Worm (Caenorhabditis elegans) whole organism, late embryonic: ENCODE measurements around the gene dtmk-1.

ENCODE experiments used
- F13H6.1 ChIP-seq: sonication (generic microtip); optimal IDR thresholded peaks from 2 replicates; lab custom pipeline; 2016; ENCODE audit warnings: missing genetic modification characterization, missing compliant biosample characterization
- K02D7.2 ChIP-seq: sonication (generic microtip); optimal IDR thresholded peaks from 2 replicates; lab custom pipeline; 2017; ENCODE audit warnings: mild to moderate bottlenecking, missing genetic modification characterization, missing compliant biosample characterization
- K09A11.1 ChIP-seq: sonication (generic microtip); optimal IDR thresholded peaks from 2 replicates; lab custom pipeline; 2017; ENCODE audit warnings: antibody characterized with exemption, mild to moderate bottlenecking, missing genetic modification characterization, missing compliant biosample characterization; ENCODE audit not compliant: insufficient read depth
- T23F11.4 ChIP-seq: fragments of 200-800 bp; sonication (Bioruptor generic); optimal IDR thresholded peaks from 2 replicates; lab custom pipeline; 2018; ENCODE audit warnings: mild to moderate bottlenecking, missing genetic modification characterization, missing compliant biosample characterization
- Y22D7AL.16 ChIP-seq: sonication (generic microtip); optimal IDR thresholded peaks from 2 replicates; lab custom pipeline; 2016; ENCODE audit warnings: missing genetic modification characterization, missing compliant biosample characterization
- ahr-1 ChIP-seq: sonication (generic microtip); optimal IDR thresholded peaks from 2 replicates; lab custom pipeline; 2016; ENCODE audit warnings: missing genetic modification characterization, missing compliant biosample characterization
- ceh-18 ChIP-seq: sonication (generic microtip); optimal IDR thresholded peaks from 2 replicates; lab custom pipeline; 2016; ENCODE audit warnings: missing genetic modification characterization, missing compliant biosample characterization
- ceh-24 ChIP-seq: sonication (generic microtip); optimal IDR thresholded peaks from 2 replicates; lab custom pipeline; 2016; ENCODE audit warnings: mild to moderate bottlenecking, missing genetic modification characterization, missing compliant biosample characterization
- ceh-30 ChIP-seq: fragments of 150-350 bp; optimal IDR thresholded peaks from 2 replicates; lab custom pipeline; 2014; ENCODE audit warnings: missing biosample characterization, missing genetic modification characterization
- ceh-34 ChIP-seq: sonication (generic microtip); optimal IDR thresholded peaks from 2 replicates; lab custom pipeline; 2016; ENCODE audit warnings: mild to moderate bottlenecking, missing genetic modification characterization, missing compliant biosample characterization
- ceh-45 ChIP-seq: fragments of 200-800 bp; sonication (Bioruptor generic); IDR thresholded peaks from 2 replicates; pipeline ENCODE4 v1.3.6; 2022; ENCODE audit warnings: missing genetic modification reagents, missing genetic modification characterization, missing compliant biosample characterization
- ceh-48 ChIP-seq: sonication (generic microtip); optimal IDR thresholded peaks from 2 replicates; lab custom pipeline; 2016; ENCODE audit warnings: missing genetic modification characterization, inconsistent platforms, missing compliant biosample characterization
- ceh-6 ChIP-seq: fragments of 200-800 bp; sonication (Bioruptor generic); optimal IDR thresholded peaks from 2 replicates; lab custom pipeline; 2018; ENCODE audit warnings: mild to moderate bottlenecking, missing genetic modification characterization, missing compliant biosample characterization
- ceh-9 ChIP-seq: sonication (generic microtip); optimal IDR thresholded peaks from 2 replicates; lab custom pipeline; 2016; ENCODE audit warnings: mild to moderate bottlenecking, missing genetic modification characterization, inconsistent platforms, missing compliant biosample characterization
- che-1 ChIP-seq: sonication (generic microtip); optimal IDR thresholded peaks from 2 replicates; lab custom pipeline; 2016; ENCODE audit warnings: mild to moderate bottlenecking, missing genetic modification characterization, missing compliant biosample characterization
- dmd-4 ChIP-seq: sonication (generic microtip); optimal IDR thresholded peaks from 2 replicates; lab custom pipeline; 2016; ENCODE audit warnings: borderline replicate concordance, missing genetic modification characterization, missing compliant biosample characterization
- dve-1 ChIP-seq: sonication (generic microtip); optimal IDR thresholded peaks from 2 replicates; lab custom pipeline; 2017; ENCODE audit warnings: antibody characterized with exemption, mild to moderate bottlenecking, missing genetic modification characterization, missing compliant biosample characterization
- elt-2 ChIP-seq: sonication (generic microtip); optimal IDR thresholded peaks from 2 replicates; lab custom pipeline; 2016; ENCODE audit warnings: missing genetic modification reagents, missing genetic modification characterization, missing compliant biosample characterization
- ets-4 ChIP-seq: sonication (generic microtip); optimal IDR thresholded peaks from 2 replicates; lab custom pipeline; 2016; ENCODE audit warnings: missing genetic modification characterization, missing compliant biosample characterization
- fkh-10 ChIP-seq: fragments of 150-350 bp; optimal IDR thresholded peaks from 2 replicates; lab custom pipeline; 2014; ENCODE audit warnings: missing biosample characterization, missing genetic modification reagents, missing genetic modification characterization
- gmeb-2 ChIP-seq: sonication (generic microtip); optimal IDR thresholded peaks from 2 replicates; lab custom pipeline; 2016; ENCODE audit warnings: missing genetic modification characterization, inconsistent platforms, missing compliant biosample characterization
- hlh-15 ChIP-seq: sonication (generic microtip); optimal IDR thresholded peaks from 2 replicates; lab custom pipeline; 2016; ENCODE audit warnings: missing genetic modification characterization, missing compliant biosample characterization
- hlh-30 ChIP-seq: sonication (generic microtip); optimal IDR thresholded peaks from 2 replicates; lab custom pipeline; 2017; ENCODE audit warnings: antibody characterized with exemption, missing genetic modification characterization, missing compliant biosample characterization; ENCODE audit not compliant: insufficient read depth
- hlh-6 ChIP-seq: sonication (generic microtip); optimal IDR thresholded peaks from 2 replicates; lab custom pipeline; 2016; ENCODE audit warnings: missing genotype, missing genetic modification characterization, missing compliant biosample characterization
- hlh-8 ChIP-seq: sonication (generic microtip); optimal IDR thresholded peaks from 2 replicates; lab custom pipeline; 2016; ENCODE audit warnings: missing genotype, missing genetic modification characterization, missing compliant biosample characterization
- lin-11 ChIP-seq: fragments of 200-800 bp; sonication (Bioruptor generic); optimal IDR thresholded peaks from 2 replicates; lab custom pipeline; 2018; ENCODE audit warnings: mild to moderate bottlenecking, missing genetic modification characterization, missing compliant biosample characterization
- madf-2 ChIP-seq: sonication (generic microtip); optimal IDR thresholded peaks from 2 replicates; lab custom pipeline; 2017; ENCODE audit warnings: missing genetic modification characterization, missing compliant biosample characterization
- nfya-1 ChIP-seq: sonication (generic microtip); optimal IDR thresholded peaks from 2 replicates; lab custom pipeline; 2017; ENCODE audit warnings: missing genetic modification characterization, mild to moderate bottlenecking, missing compliant biosample characterization, antibody characterized with exemption, moderate library complexity
- npax-4 ChIP-seq: sonication (generic microtip); optimal IDR thresholded peaks from 2 replicates; lab custom pipeline; 2016; ENCODE audit warnings: missing genetic modification characterization, missing compliant biosample characterization
- odd-2 ChIP-seq: sonication (generic microtip); optimal IDR thresholded peaks from 2 replicates; lab custom pipeline; 2017; ENCODE audit warnings: antibody characterized with exemption, mild to moderate bottlenecking, missing genetic modification characterization, missing compliant biosample characterization
- pag-3 ChIP-seq: sonication (generic microtip); optimal IDR thresholded peaks from 2 replicates; lab custom pipeline; 2016; ENCODE audit warnings: missing compliant biosample characterization, missing genetic modification characterization, borderline replicate concordance
- pat-9 ChIP-seq: fragments of 200-800 bp; sonication (Bioruptor generic); optimal IDR thresholded peaks from 2 replicates; lab custom pipeline; 2018; ENCODE audit warnings: mild to moderate bottlenecking, missing genetic modification characterization, moderate library complexity, missing compliant biosample characterization
- pax-1 ChIP-seq: fragments of 150-350 bp; optimal IDR thresholded peaks from 2 replicates; lab custom pipeline; 2014; ENCODE audit warnings: missing biosample characterization, missing genetic modification characterization
- pha-4 ChIP-seq: fragments of 150-350 bp; optimal IDR thresholded peaks from 2 replicates; lab custom pipeline; 2018; ENCODE audit warnings: missing biosample characterization, missing genetic modification reagents, missing genetic modification characterization
- pqm-1 ChIP-seq: sonication (generic microtip); optimal IDR thresholded peaks from 2 replicates; lab custom pipeline; 2016; ENCODE audit warnings: missing genetic modification characterization, missing compliant biosample characterization
- sox-2 ChIP-seq: fragments of 200-800 bp; sonication (Bioruptor generic); IDR thresholded peaks from 2 replicates; pipeline ENCODE4 v1.3.6; 2022; ENCODE audit warnings: missing genetic modification reagents, missing genetic modification characterization, missing compliant biosample characterization
- sox-4 ChIP-seq: sonication (generic microtip); optimal IDR thresholded peaks from 2 replicates; lab custom pipeline; 2017; ENCODE audit warnings: mild to moderate bottlenecking, missing genetic modification characterization, inconsistent platforms, missing compliant biosample characterization
- tbx-2 ChIP-seq: sonication (generic microtip); optimal IDR thresholded peaks from 2 replicates; lab custom pipeline; 2016; ENCODE audit warnings: missing genetic modification characterization, missing compliant biosample characterization
- tbx-7 ChIP-seq: sonication (generic microtip); optimal IDR thresholded peaks from 2 replicates; lab custom pipeline; 2016; ENCODE audit warnings: missing genotype, missing genetic modification characterization, missing compliant biosample characterization
- unc-42 ChIP-seq: sonication (generic microtip); optimal IDR thresholded peaks from 2 replicates; lab custom pipeline; 2016; ENCODE audit warnings: missing genotype, missing genetic modification characterization, missing compliant biosample characterization
- zip-5 ChIP-seq: sonication (generic microtip); optimal IDR thresholded peaks from 2 replicates; lab custom pipeline; 2016; ENCODE audit warnings: missing genetic modification characterization, missing compliant biosample characterization
- ztf-16 ChIP-seq: sonication (generic microtip); optimal IDR thresholded peaks from 2 replicates; lab custom pipeline; 2017; ENCODE audit warnings: missing genetic modification characterization, missing compliant biosample characterization

Gene dtmk-1

ce11 chrII:9940430-9940829, 26.5 kb downstream of the dtmk-1 start, which contains the start of gene ufd-3 (continued):
- TF ChIP-seq ztf-16 (tag; lab: Kevin White, UChicago), result peak; percentile 79
- no peak for TF ChIP-seq pat-9 (tag; lab: Kevin White, UChicago)
- TF ChIP-seq ceh-24 (tag; lab: Kevin White, UChicago), result no peak
- TF ChIP-seq pha-4 (tag; lab: Kevin White, UChicago), result no peak
- TF ChIP-seq ceh-48 (tag; lab: Kevin White, UChicago), result no peak
- TF ChIP-seq che-1 (tag; lab: Kevin White, UChicago), result peak; percentile 5
- TF ChIP-seq T23F11.4 (GFP tag; lab: Kevin White, UChicago), result no peak
- no peak for TF ChIP-seq madf-2 (tag; lab: Kevin White, UChicago)
- TF ChIP-seq dve-1, result peak; percentile 10
- TF ChIP-seq hlh-6, result peak; percentile 18
- peak; percentile 24 for TF ChIP-seq hlh-15 (tag; lab: Kevin White, UChicago)
- TF ChIP-seq ceh-9 (tag; lab: Kevin White, UChicago), result no peak
- TF ChIP-seq lin-11 (tag; lab: Kevin White, UChicago), result no peak
- no peak for TF ChIP-seq odd-2 (tag; lab: Kevin White, UChicago)
- no peak for TF ChIP-seq ceh-45
- no peak for TF ChIP-seq gmeb-2 (tag; lab: Kevin White, UChicago)
- peak; percentile 2 for TF ChIP-seq ceh-30 (tag; lab: Kevin White, UChicago)
- TF ChIP-seq fkh-10 (GFP tag; lab: Kevin White, UChicago), result no peak
- peak; percentile 29 for TF ChIP-seq Y22D7AL.16 (tag; lab: Kevin White, UChicago)
- peak; percentile 65 for TF ChIP-seq pax-1 (tag; lab: Kevin White, UChicago)
- TF ChIP-seq ceh-34 (tag; lab: Kevin White, UChicago), result peak; percentile 76
- peak; percentile 85 for TF ChIP-seq hlh-8 (tag; lab: Kevin White, UChicago)
- TF ChIP-seq unc-42 (tag; lab: Kevin White, UChicago), result peak; percentile 67
- peak; percentile 76 for TF ChIP-seq zip-5 (tag; lab: Kevin White, UChicago)
- TF ChIP-seq npax-4, result no peak
- TF ChIP-seq tbx-7 (tag; lab: Kevin White, UChicago), result peak; percentile 91
- no peak for TF ChIP-seq K02D7.2 (tag; lab: Kevin White, UChicago)
- no peak for TF ChIP-seq K09A11.1 (tag; lab: Kevin White, UChicago)
- TF ChIP-seq nfya-1, result peak; percentile 62
- TF ChIP-seq dmd-4, result no peak
- TF ChIP-seq sox-2 (GFP tag; lab: Robert Waterston, UW), result no peak
- TF ChIP-seq pqm-1 (tag; lab: Kevin White, UChicago), result peak; percentile 56
- peak; percentile 94 for TF ChIP-seq ets-4 (tag; lab: Kevin White, UChicago)
- TF ChIP-seq pag-3, result peak; percentile 48
- TF ChIP-seq ceh-6, result peak; percentile 3
- TF ChIP-seq ahr-1, result peak; percentile 55

ce11 chrII:9938877-9939276, 28.0 kb downstream of the dtmk-1 start, which contains the start of the genes C05C10.7 and C05C10.5:
Gene C05C10.7, minus strand, starts transcription at chrII:9938971.
Gene C05C10.5, plus strand, starts transcription at chrII:9939040.
- no peak for TF ChIP-seq K02D7.2 (tag; lab: Kevin White, UChicago)

ce11 chrII:9937611-9938010, 29.3 kb downstream of the dtmk-1 start:
- TF ChIP-seq tbx-7 (tag; lab: Kevin White, UChicago) (no peak), ceh-18 (peak; percentile 58), hlh-30 (tag; lab: Kevin White, UChicago) (peak; percentile 50)

- TF ChIP-seq tbx-2 (tag; lab: Kevin White, UChicago) (no peak), elt-2 (tag; lab: Kevin White, UChicago) (peak; percentile 30), F13H6.1 (tag; lab: Kevin White, UChicago) (no peak), fkh-10 (GFP tag; lab: Kevin White, UChicago) (no peak), sox-4 (tag; lab: Kevin White, UChicago) (no peak)
- TF ChIP-seq, all 69 proteins: peak for 1
Observed at ce11 chrII:9936859-9937258, 30.0 kb downstream of the dtmk-1 start, which contains the start of gene C05C10.3. Gene C05C10.3, minus strand, starts transcription at chrII:9936893.
